Worm (Caenorhabditis elegans): ENCODE data around the gene ztf-17.

ce11 chrII:7911015-7911414 is 41.1 kb upstream of the ztf-17 start, which contains the start of gene ZK675.4:
- TF ChIP-seq Y75B8A.6 (GFP tag; IDR thresholded peaks at IDR 0.05) = no peak
- no peak for TF ChIP-seq mep-1 (tag; optimal IDR thresholded peaks at IDR 0.05)
- no peak for TF ChIP-seq hif-1 (tag; optimal IDR thresholded peaks at IDR 0.05)
- TF ChIP-seq nhr-25 (tag; optimal IDR thresholded peaks at IDR 0.05; ENCODE audit: borderline replicate concordance, insufficient read depth) = no peak
- no peak for TF ChIP-seq cey-2 (tag; optimal IDR thresholded peaks at IDR 0.05; ENCODE audit: borderline replicate concordance, insufficient read depth)
- no peak for TF ChIP-seq mdl-1 (tag; optimal IDR thresholded peaks at IDR 0.05)
- TF ChIP-seq ztf-11 (tag; optimal IDR thresholded peaks at IDR 0.05) = no peak
- TF ChIP-seq F26F4.8 (GFP tag; conservative IDR thresholded peaks at IDR 0.05) = no peak
- no peak for TF ChIP-seq snpc-4 (tag; optimal IDR thresholded peaks at IDR 0.05)
